Worm (Caenorhabditis elegans) whole organism, late embryonic: ENCODE measurements around the gene Y37D8A.2.

Experiments
- ama-1 ChIP-seq: fragments of 150-350 bp; optimal IDR thresholded peaks from 2 replicates; lab custom pipeline; 2014
- ceh-22 ChIP-seq: sonication (generic microtip); optimal IDR thresholded peaks from 2 replicates; lab custom pipeline; 2017; ENCODE audit warnings: missing biosample characterization, missing genetic modification characterization
- nhr-11 ChIP-seq: fragments of 150-350 bp; optimal IDR thresholded peaks from 2 replicates; lab custom pipeline; 2014; ENCODE audit warnings: missing biosample characterization, missing genetic modification characterization
- unc-3 ChIP-seq, 2 experiments: fragments of 200-800 bp in 1 of 2; sonication (Bioruptor generic) in 1 of 2; sonication (generic microtip) in 1 of 2; conservative IDR thresholded peaks in 1 of 2; optimal IDR thresholded peaks in 1 of 2; 2 replicates each; pipeline versions ENCODE4 v1.3.6 to Lab custom; 2016 to 2022; ENCODE audit warnings: missing compliant biosample characterization in 2 of 2, missing genetic modification characterization in 2 of 2, missing genetic modification reagents in 1 of 2

- TF ChIP-seq nhr-11 (tag; lab: Kevin White, UChicago) = no peak
- no peak for TF ChIP-seq ceh-22 (tag; lab: Kevin White, UChicago)
- TF ChIP-seq unc-3 (GFP tag; conservative IDR thresholded peaks at IDR 0.05; lab: Robert Waterston, UW) = no peak
- no peak for TF ChIP-seq unc-3 (tag; optimal IDR thresholded peaks at IDR 0.05; lab: Kevin White, UChicago)
- TF ChIP-seq ama-1 = no peak
These were observed 2.7 kb downstream of the Y37D8A.2 start for ce11 chrIII:12822608-12823261.
